Worm (Caenorhabditis elegans): ENCODE data around the gene K02E10.7.

K02E10.7 gene

ce11 chrX:2536246-2536772, 28.0 kb upstream of the K02E10.7 start (continued):
- TF ChIP-seq snpc-4 (GFP tag; optimal IDR thresholded peaks at IDR 0.05) (no peak), snpc-4 (tag; optimal IDR thresholded peaks at IDR 0.05) (peak in 2 of 4 experiments; percentile 4 to 15), aptf-3 (GFP tag; IDR thresholded peaks at IDR 0.05) (no peak), egrh-3 (GFP tag; IDR thresholded peaks at IDR 0.05) (peak; percentile 71), hlh-26 (GFP tag; conservative IDR thresholded peaks at IDR 0.05) (no peak), B0261.1 (tag; optimal IDR thresholded peaks at IDR 0.05) (no peak), ets-4 (GFP tag; optimal IDR thresholded peaks at IDR 0.05) (no peak), madf-8 (GFP tag; conservative IDR thresholded peaks at IDR 0.05) (no peak), F39B2.1 (GFP tag; IDR thresholded peaks at IDR 0.05) (no peak), sdz-38 (tag; optimal IDR thresholded peaks at IDR 0.05) (no peak), egl-18 (GFP tag; IDR thresholded peaks at IDR 0.05) (0 out of 2 replicates have a peak, but pooled peaks have one; percentile 26), zfh-2 (GFP tag; conservative IDR thresholded peaks at IDR 0.05) (peak; percentile 95)

ce11 chrX:2532357-2532756, 24.0 kb upstream of the K02E10.7 start, which contains the start of gene tbc-12:
Gene tbc-12, minus strand, starts transcription at chrX:2532457.
- no peak for TF ChIP-seq snpc-1.3 (tag; optimal IDR thresholded peaks at IDR 0.05; ENCODE audit: insufficient read depth)
- TF ChIP-seq ccch-3 (GFP tag; optimal IDR thresholded peaks at IDR 0.05), result no peak
- TF ChIP-seq rcor-1 (GFP tag; IDR thresholded peaks at IDR 0.05), result no peak
- TF ChIP-seq rec-8 (tag; optimal IDR thresholded peaks at IDR 0.05), result no peak
- TF ChIP-seq C06A6.2 (GFP tag; conservative IDR thresholded peaks at IDR 0.05), result no peak
- no peak for TF ChIP-seq madf-3 (GFP tag; IDR thresholded peaks at IDR 0.05)
- TF ChIP-seq athp-1 (tag; optimal IDR thresholded peaks at IDR 0.05), result no peak
- no peak for TF ChIP-seq die-1 (tag; optimal IDR thresholded peaks at IDR 0.05)
- no peak for TF ChIP-seq bed-1 (GFP tag; IDR thresholded peaks at IDR 0.05)
- TF ChIP-seq B0336.3 (GFP tag; IDR thresholded peaks at IDR 0.05), result no peak
- TF ChIP-seq Y79H2A.3 (GFP tag; conservative IDR thresholded peaks at IDR 0.05), result no peak
- TF ChIP-seq ztf-26 (tag; optimal IDR thresholded peaks at IDR 0.05), result no peak
- no peak for TF ChIP-seq dox-1 (GFP tag; IDR thresholded peaks at IDR 0.05)
- no peak for TF ChIP-seq egl-44 (GFP tag; IDR thresholded peaks at IDR 0.05)

ce11 chrX:2531276-2531675, 22.9 kb upstream of the K02E10.7 start:
- peak; percentile 51 to 61 for TF ChIP-seq let-607 (tag; optimal IDR thresholded peaks at IDR 0.05)
- peak; percentile 48 for TF ChIP-seq nhr-27 (tag; optimal IDR thresholded peaks at IDR 0.05)
- TF ChIP-seq mcd-1 (GFP tag; IDR thresholded peaks at IDR 0.05), result peak; percentile 32; the same call in 1 of the 2 replicates
- TF ChIP-seq lir-1 (GFP tag; conservative IDR thresholded peaks at IDR 0.05), result no peak
- TF ChIP-seq madf-6 (GFP tag; IDR thresholded peaks at IDR 0.05), result peak; percentile 47; the same call in 1 of the 2 replicates
- no peak for TF ChIP-seq B0019.2 (GFP tag; conservative IDR thresholded peaks at IDR 0.05)
- no peak for TF ChIP-seq nfya-1 (tag; optimal IDR thresholded peaks at IDR 0.05; ENCODE audit: borderline replicate concordance, insufficient read depth)
- peak; percentile 30; the same call in 1 of the 2 replicates for TF ChIP-seq cebp-1 (GFP tag; IDR thresholded peaks at IDR 0.05)
- TF ChIP-seq cebp-1 (tag; optimal IDR thresholded peaks at IDR 0.05), result peak; percentile 57
- no peak for TF ChIP-seq ceh-27 (GFP tag; optimal IDR thresholded peaks at IDR 0.05)
- 0 out of 2 replicates have a peak, but pooled peaks have one; percentile 20 for TF ChIP-seq ceh-100 (GFP tag; IDR thresholded peaks at IDR 0.05)
- TF ChIP-seq B0261.1 (tag; optimal IDR thresholded peaks at IDR 0.05), result peak; percentile 75
- TF ChIP-seq F22D6.2 (tag; optimal IDR thresholded peaks at IDR 0.05), result no peak
- TF ChIP-seq snpc-1.3 (tag; optimal IDR thresholded peaks at IDR 0.05; ENCODE audit: insufficient read depth), result peak; percentile 48
- peak; percentile 61; the same call in 1 of the 2 replicates for TF ChIP-seq ekl-4 (GFP tag; IDR thresholded peaks at IDR 0.05)
- TF ChIP-seq Y56A3A.18 (GFP tag; IDR thresholded peaks at IDR 0.05), result 0 out of 2 replicates have a peak, but pooled peaks have one; percentile 58
- TF ChIP-seq F23B12.7 (tag; optimal IDR thresholded peaks at IDR 0.05; ENCODE audit: insufficient read depth), result peak; percentile 19
- peak; percentile 76 for TF ChIP-seq die-1 (tag; optimal IDR thresholded peaks at IDR 0.05)
- no peak for TF ChIP-seq ccch-3 (GFP tag; optimal IDR thresholded peaks at IDR 0.05)
- no peak for TF ChIP-seq let-526 (GFP tag; IDR thresholded peaks at IDR 0.05)
- no peak for TF ChIP-seq B0336.3 (GFP tag; IDR thresholded peaks at IDR 0.05)
- peak; percentile 65 for TF ChIP-seq ztf-18 (tag; optimal IDR thresholded peaks at IDR 0.05)
- TF ChIP-seq aptf-3 (GFP tag; IDR thresholded peaks at IDR 0.05), result peak; percentile 71; the same call in 1 of the 2 replicates
- no peak for TF ChIP-seq F57C9.4 (tag; optimal IDR thresholded peaks at IDR 0.05)
